Fruit fly (Drosophila melanogaster) whole organism, embryonic: ENCODE measurements around the gene lectin-24Db.

ENCODE experiments used
- B-H1 ChIP-seq: fragments of 200-800 bp; sonication (Bioruptor generic); IDR thresholded peaks from 3 replicates; pipeline ENCODE4 v1.3.6; 2022; ENCODE audit warnings: missing biosample characterization, missing genetic modification characterization
- Bdp1 ChIP-seq: fragments of 200-800 bp; sonication (Bioruptor generic); optimal IDR thresholded peaks from 3 replicates; lab custom pipeline; 2016; ENCODE audit warnings: missing biosample characterization, missing genetic modification characterization
- CG10267 ChIP-seq: fragments of 200-800 bp; sonication (Bioruptor generic); optimal IDR thresholded peaks from 2 replicates; lab custom pipeline; 2018; ENCODE audit warnings: missing biosample characterization, mild to moderate bottlenecking, missing genetic modification characterization, moderate library complexity
- CG11560 ChIP-seq: fragments of 200-800 bp; sonication (Bioruptor generic); IDR thresholded peaks from 3 replicates; pipeline ENCODE4 v1.3.6; 2022; ENCODE audit warnings: missing biosample characterization, missing genetic modification characterization
- CG11696 ChIP-seq: fragments of 200-800 bp; sonication (Bioruptor generic); IDR thresholded peaks from 2 replicates; pipeline ENCODE4 v1.3.6; 2022; ENCODE audit warnings: missing biosample characterization, missing genetic modification characterization
- CG12155 ChIP-seq: fragments of 200-800 bp; sonication (Bioruptor generic); optimal IDR thresholded peaks from 3 replicates; lab custom pipeline; 2016; ENCODE audit warnings: missing biosample characterization, missing genetic modification characterization
- CG12299 ChIP-seq: fragments of 200-800 bp; sonication (Bioruptor generic); optimal IDR thresholded peaks from 2 replicates; lab custom pipeline; 2018; ENCODE audit warnings: missing biosample characterization, mild to moderate bottlenecking, missing genetic modification characterization
- CG1233 ChIP-seq: fragments of 200-800 bp; sonication (Bioruptor generic); optimal IDR thresholded peaks from 4 replicates; lab custom pipeline; 2018; ENCODE audit warnings: missing biosample characterization, mild to moderate bottlenecking, missing genetic modification characterization
- CG1529 ChIP-seq: fragments of 200-800 bp; sonication (Bioruptor generic); optimal IDR thresholded peaks from 3 replicates; lab custom pipeline; 2018; ENCODE audit warnings: missing biosample characterization, missing genetic modification characterization
- CG15696 ChIP-seq: fragments of 200-800 bp; sonication (Bioruptor generic); optimal IDR thresholded peaks from 2 replicates; lab custom pipeline; 2019; ENCODE audit warnings: missing biosample characterization, mild to moderate bottlenecking, missing genetic modification characterization, moderate library complexity
- CG16779 ChIP-seq: fragments of 200-800 bp; sonication (Bioruptor generic); IDR thresholded peaks from 2 replicates; pipeline ENCODE4 v1.3.6; 2022; ENCODE audit warnings: missing biosample characterization, missing genetic modification characterization
- CG16813 ChIP-seq: fragments of 200-800 bp; sonication (Bioruptor generic); IDR thresholded peaks from 3 replicates; pipeline ENCODE4 v1.3.6; 2022; ENCODE audit warnings: missing biosample characterization, missing genetic modification characterization; ENCODE audit not compliant: partially characterized antibody
- CG16863 ChIP-seq: fragments of 200-800 bp; sonication (Bioruptor generic); optimal IDR thresholded peaks from 3 replicates; lab custom pipeline; 2016; ENCODE audit warnings: missing biosample characterization, missing genetic modification characterization
- CG17912 ChIP-seq: fragments of 200-800 bp; sonication (Bioruptor generic); optimal IDR thresholded peaks from 2 replicates; lab custom pipeline; 2018; ENCODE audit warnings: missing biosample characterization, mild to moderate bottlenecking, missing genetic modification characterization
- CG1832 ChIP-seq: fragments of 200-800 bp; sonication (Bioruptor generic); optimal IDR thresholded peaks from 2 replicates; lab custom pipeline; 2017; ENCODE audit warnings: missing biosample characterization, mild to moderate bottlenecking, missing genetic modification characterization, inconsistent platforms
- CG30403 ChIP-seq: fragments of 200-800 bp; sonication (Bioruptor generic); optimal IDR thresholded peaks from 3 replicates; lab custom pipeline; 2016; ENCODE audit warnings: missing biosample characterization, missing genetic modification characterization
- CG31388 ChIP-seq: fragments of 200-800 bp; sonication (Bioruptor generic); optimal IDR thresholded peaks from 2 replicates; lab custom pipeline; 2016; ENCODE audit warnings: missing biosample characterization, missing genetic modification characterization
- CG42726 ChIP-seq: fragments of 200-800 bp; sonication (Bioruptor generic); IDR thresholded peaks from 2 replicates; pipeline ENCODE4 v1.3.6; 2022; ENCODE audit warnings: missing biosample characterization, missing genetic modification characterization; ENCODE audit not compliant: partially characterized antibody
- CG6683 ChIP-seq: fragments of 200-800 bp; sonication (Bioruptor generic); optimal IDR thresholded peaks from 2 replicates; lab custom pipeline; 2017; ENCODE audit warnings: missing biosample characterization, mild to moderate bottlenecking, missing genetic modification characterization, missing genetic modification reagents
- CG7372 ChIP-seq: fragments of 200-800 bp; sonication (Bioruptor generic); IDR thresholded peaks from 2 replicates; pipeline ENCODE4 v1.3.6; 2022; ENCODE audit warnings: missing biosample characterization, missing genetic modification characterization
- CG7987 ChIP-seq: fragments of 200-800 bp; sonication (Bioruptor generic); optimal IDR thresholded peaks from 2 replicates; lab custom pipeline; 2018; ENCODE audit warnings: missing biosample characterization, mild to moderate bottlenecking, missing genetic modification characterization, moderate library complexity
- CG9609 ChIP-seq: fragments of 200-800 bp; sonication (Bioruptor generic); optimal IDR thresholded peaks from 3 replicates; lab custom pipeline; 2016; ENCODE audit warnings: missing biosample characterization, missing genetic modification characterization
- Gsc ChIP-seq: fragments of 200-800 bp; sonication (Bioruptor generic); IDR thresholded peaks from 2 replicates; pipeline ENCODE4 v1.3.6; 2022; ENCODE audit warnings: missing biosample characterization, missing genetic modification characterization
- Hand ChIP-seq: fragments of 200-800 bp; sonication (Bioruptor generic); optimal IDR thresholded peaks from 2 replicates; lab custom pipeline; 2017; ENCODE audit warnings: mild to moderate bottlenecking, missing biosample characterization, missing genetic modification reagents, missing genetic modification characterization
- HmgZ ChIP-seq: fragments of 200-800 bp; sonication (Bioruptor generic); optimal IDR thresholded peaks from 2 replicates; lab custom pipeline; 2018; ENCODE audit warnings: missing biosample characterization, mild to moderate bottlenecking, missing genetic modification characterization
- Hmx ChIP-seq: fragments of 200-800 bp; sonication (Bioruptor generic); optimal IDR thresholded peaks from 2 replicates; lab custom pipeline; 2016; ENCODE audit warnings: missing biosample characterization, missing genetic modification characterization
- Hr39 ChIP-seq: fragments of >200 bp; optimal IDR thresholded peaks from 2 replicates; lab custom pipeline; 2017
- Lim3 ChIP-seq: fragments of 200-800 bp; sonication (Bioruptor generic); IDR thresholded peaks from 2 replicates; pipeline ENCODE4 v1.3.6; 2022; ENCODE audit warnings: missing biosample characterization, missing genetic modification characterization
- Ptx1 ChIP-seq: fragments of 200-800 bp; sonication (Bioruptor generic); IDR thresholded peaks from 2 replicates; pipeline ENCODE4 v1.3.6; 2022; ENCODE audit warnings: missing biosample characterization, missing genetic modification characterization
- Six4 ChIP-seq: fragments of 200-800 bp; sonication (Bioruptor generic); optimal IDR thresholded peaks from 2 replicates; lab custom pipeline; 2016; ENCODE audit warnings: missing biosample characterization, missing genetic modification characterization
- Spps ChIP-seq: fragments of 200-800 bp; sonication (Bioruptor generic); optimal IDR thresholded peaks from 2 replicates; lab custom pipeline; 2018; ENCODE audit warnings: missing biosample characterization, mild to moderate bottlenecking, missing genetic modification characterization
- Sry-β ChIP-seq: fragments of 200-800 bp; sonication (Bioruptor generic); optimal IDR thresholded peaks from 2 replicates; lab custom pipeline; 2018; ENCODE audit warnings: missing biosample characterization, mild to moderate bottlenecking, missing genetic modification characterization, moderate library complexity
- Vsx1 ChIP-seq: fragments of 200-800 bp; sonication (Bioruptor generic); optimal IDR thresholded peaks from 2 replicates; lab custom pipeline; 2017; ENCODE audit warnings: missing biosample characterization, mild to moderate bottlenecking, missing genetic modification characterization, missing genetic modification reagents
- chm ChIP-seq: fragments of 200-800 bp; sonication (Bioruptor generic); IDR thresholded peaks from 2 replicates; pipeline ENCODE4 v1.3.6; 2022; ENCODE audit warnings: missing biosample characterization, missing genetic modification characterization
- croc ChIP-seq: fragments of 200-800 bp; sonication (Bioruptor generic); conservative IDR thresholded peaks from 3 replicates; pipeline ENCODE4 v1.3.6; 2022; ENCODE audit warnings: missing biosample characterization, missing genetic modification characterization
- dan ChIP-seq: fragments of 200-800 bp; sonication (Bioruptor generic); IDR thresholded peaks from 2 replicates; pipeline ENCODE4 v1.3.6; 2022; ENCODE audit warnings: missing biosample characterization, missing genetic modification characterization
- dpn ChIP-seq, 2 experiments: fragments of 200-800 bp; sonication (Bioruptor generic); optimal IDR thresholded peaks; 3 replicates each; lab custom pipeline; 2016; ENCODE audit warnings: missing biosample characterization in 2 of 2, missing genetic modification characterization in 2 of 2
- fd64A ChIP-seq: fragments of 200-800 bp; sonication (Bioruptor generic); optimal IDR thresholded peaks from 3 replicates; lab custom pipeline; 2018; ENCODE audit warnings: missing biosample characterization, mild to moderate bottlenecking, missing genetic modification characterization
- fu2 ChIP-seq: fragments of 200-800 bp; sonication (Bioruptor generic); optimal IDR thresholded peaks from 2 replicates; lab custom pipeline; 2016; ENCODE audit warnings: missing biosample characterization, missing genetic modification characterization
- h ChIP-seq: fragments of >200 bp; optimal IDR thresholded peaks from 2 replicates; lab custom pipeline; 2017
- hbn ChIP-seq: fragments of 200-800 bp; sonication (Bioruptor generic); IDR thresholded peaks from 2 replicates; pipeline ENCODE4 v1.3.6; 2022; ENCODE audit warnings: missing biosample characterization, missing genetic modification characterization; ENCODE audit not compliant: partially characterized antibody
- luna ChIP-seq: fragments of 200-800 bp; sonication (Bioruptor generic); optimal IDR thresholded peaks from 2 replicates; lab custom pipeline; 2016; ENCODE audit warnings: missing biosample characterization, missing genetic modification characterization
- oc ChIP-seq: fragments of 200-800 bp; sonication (Bioruptor generic); optimal IDR thresholded peaks from 2 replicates; lab custom pipeline; 2018; ENCODE audit warnings: missing biosample characterization, mild to moderate bottlenecking, missing genetic modification characterization, moderate library complexity
- p53 ChIP-seq: fragments of 200-800 bp; sonication (Bioruptor generic); optimal IDR thresholded peaks from 2 replicates; lab custom pipeline; 2016; ENCODE audit warnings: missing biosample characterization, missing genetic modification characterization
- pb ChIP-seq: fragments of 200-800 bp; sonication (Bioruptor generic); optimal IDR thresholded peaks from 3 replicates; lab custom pipeline; 2016; ENCODE audit warnings: missing biosample characterization, missing genetic modification characterization
- phol ChIP-seq: fragments of 200-800 bp; sonication (Bioruptor generic); optimal IDR thresholded peaks from 3 replicates; lab custom pipeline; 2018; ENCODE audit warnings: missing biosample characterization, mild to moderate bottlenecking, missing genetic modification characterization, moderate library complexity
- sens ChIP-seq: fragments of 200-800 bp; sonication (Bioruptor generic); peaks from one replicate; lab custom pipeline; 2016; ENCODE audit warnings: missing biosample characterization, missing genetic modification characterization
- sens-2 ChIP-seq: fragments of 200-800 bp; sonication (Bioruptor generic); IDR thresholded peaks from 2 replicates; pipeline ENCODE4 v1.3.6; 2022; ENCODE audit warnings: missing biosample characterization, missing genetic modification characterization
- ssp ChIP-seq: fragments of 200-800 bp; sonication (Bioruptor generic); IDR thresholded peaks from 2 replicates; pipeline ENCODE4 v1.3.6; 2022; ENCODE audit warnings: missing biosample characterization, missing genetic modification characterization
- usp ChIP-seq: fragments of >200 bp; optimal IDR thresholded peaks from 2 replicates; lab custom pipeline; 2017; ENCODE audit warnings: missing biosample characterization, missing genetic modification characterization
- yki ChIP-seq: fragments of >200 bp; optimal IDR thresholded peaks from 3 replicates; lab custom pipeline; 2018
- zfh1 ChIP-seq: fragments of 200-800 bp; sonication (Bioruptor generic); IDR thresholded peaks from 3 replicates; pipeline ENCODE4 v1.3.6; 2022; ENCODE audit warnings: missing biosample characterization, missing genetic modification characterization

lectin-24Db gene

dm6 chr2L:4197143-4197912, 9.4 kb downstream of the lectin-24Db start (continued):
- TF ChIP-seq CG12299 (tag; lab: Kevin White, UChicago) = peak; percentile 11
- TF ChIP-seq Bdp1 (GFP tag; lab: Kevin White, UChicago) = no peak
- TF ChIP-seq CG16813 (GFP tag; lab: Robert Waterston, UW) = no peak
- no peak for TF ChIP-seq sens-2 (GFP tag; lab: Robert Waterston, UW)
- TF ChIP-seq Hr39 (lab: Kevin White, UChicago) = no peak
- TF ChIP-seq B-H1 (GFP tag; lab: Robert Waterston, UW) = no peak; the same call in 2 of the 3 replicates
- peak; percentile 58 for TF ChIP-seq sens
- TF ChIP-seq CG12155 (GFP tag; lab: Kevin White, UChicago) = no peak
- TF ChIP-seq Ptx1 (GFP tag; lab: Robert Waterston, UW) = no peak
- TF ChIP-seq hbn (GFP tag; lab: Robert Waterston, UW) = no peak
- TF ChIP-seq CG16779 (GFP tag; lab: Robert Waterston, UW) = no peak
- no peak for TF ChIP-seq CG6683
- no peak for TF ChIP-seq h (lab: Kevin White, UChicago)
- no peak for TF ChIP-seq Sry-β (GFP tag; lab: Kevin White, UChicago)
- TF ChIP-seq CG7372 (GFP tag; lab: Robert Waterston, UW) = no peak
- TF ChIP-seq fd64A (GFP tag; lab: Kevin White, UChicago) = peak; percentile 19
- TF ChIP-seq dpn (GFP tag; optimal IDR thresholded peaks at IDR 0.05; lab: Kevin White, UChicago) = no peak
- no peak for TF ChIP-seq phol
- no peak for TF ChIP-seq croc (GFP tag; lab: Robert Waterston, UW)
- no peak for TF ChIP-seq usp (GFP tag; lab: Kevin White, UChicago)
- no peak for TF ChIP-seq CG7987
- TF ChIP-seq CG15696 (tag; lab: Kevin White, UChicago) = no peak
- no peak for TF ChIP-seq CG11696 (GFP tag; lab: Robert Waterston, UW)
- 0 out of 2 replicates have a peak, but pooled peaks have one; percentile 13 for TF ChIP-seq chm (GFP tag; lab: Robert Waterston, UW)
- TF ChIP-seq Hand = no peak
- TF ChIP-seq CG16863 (GFP tag; lab: Kevin White, UChicago) = peak; percentile 29
- peak; percentile 32; the same call in 1 of the 2 replicates for TF ChIP-seq CG42726 (GFP tag; lab: Robert Waterston, UW)
- TF ChIP-seq Lim3 (GFP tag; lab: Robert Waterston, UW) = no peak
- no peak for TF ChIP-seq dan
- no peak for TF ChIP-seq CG9609 (GFP tag; lab: Kevin White, UChicago)
- TF ChIP-seq CG17912 = no peak
- no peak for TF ChIP-seq CG1832 (GFP tag; lab: Kevin White, UChicago)
- TF ChIP-seq Gsc (GFP tag; lab: Robert Waterston, UW) = no peak
- TF ChIP-seq Vsx1 (GFP tag; lab: Kevin White, UChicago) = peak; percentile 31
- no peak for TF ChIP-seq pb (GFP tag; lab: Kevin White, UChicago)
- TF ChIP-seq CG1233 (GFP tag; lab: Kevin White, UChicago) = no peak
- TF ChIP-seq CG10267 (tag; lab: Kevin White, UChicago) = no peak
- TF ChIP-seq Spps (tag; lab: Kevin White, UChicago) = no peak
- TF ChIP-seq p53 = peak; percentile 91
- no peak for TF ChIP-seq HmgZ (tag; lab: Kevin White, UChicago)
- no peak for TF ChIP-seq Hmx (GFP tag; lab: Kevin White, UChicago)
- no peak for TF ChIP-seq CG31388 (GFP tag; lab: Kevin White, UChicago)
- TF ChIP-seq CG1529 (GFP tag; lab: Kevin White, UChicago) = no peak
- no peak for TF ChIP-seq oc
- no peak for TF ChIP-seq luna (GFP tag; lab: Kevin White, UChicago)
- no peak for TF ChIP-seq zfh1 (GFP tag; lab: Robert Waterston, UW)
- peak; percentile 75 for TF ChIP-seq yki (lab: Kevin White, UChicago)
- no peak for TF ChIP-seq CG11560 (tag; lab: Robert Waterston, UW)
- TF ChIP-seq ssp (GFP tag; lab: Robert Waterston, UW) = no peak
- TF ChIP-seq Six4 (GFP tag; lab: Kevin White, UChicago) = no peak
- TF ChIP-seq fu2 (GFP tag; lab: Kevin White, UChicago) = no peak
- no peak for TF ChIP-seq CG30403 (GFP tag; lab: Kevin White, UChicago)
